Worm (Caenorhabditis elegans): ENCODE measurements around the gene T22D1.17.

- TF ChIP-seq dao-5 (tag; optimal IDR thresholded peaks at IDR 0.05) (no peak), him-1 (tag; optimal IDR thresholded peaks at IDR 0.05) (no peak)
These were observed 22.5 kb upstream of the T22D1.17 start, which contains the start of gene tre-2 for ce11 chrIV:6883342-6883741.
